Worm (Caenorhabditis elegans) whole organism, young adult: Measurements from ENCODE around the gene vap-2.

Experiments
- F22D6.2 ChIP-seq: sonication (generic microtip); optimal IDR thresholded peaks from 2 replicates; lab custom pipeline; 2016; ENCODE audit warnings: mild to moderate bottlenecking, missing genetic modification characterization, missing compliant biosample characterization
- ama-1 ChIP-seq, 3 experiments: fragments of 150-350 bp in 1 of 3; sonication (generic microtip) in 2 of 3; optimal IDR thresholded peaks; 2 replicates each; lab custom pipeline; 2014 to 2018; ENCODE audit warnings: missing biosample characterization in 2 of 3, missing genetic modification characterization in 2 of 3, missing genetic modification reagents in 2 of 3
- unc-62 ChIP-seq: fragments of 150-350 bp; optimal IDR thresholded peaks from 2 replicates; lab custom pipeline; 2014; ENCODE audit warnings: missing biosample characterization, missing genetic modification reagents, missing genetic modification characterization
- xnd-1 ChIP-seq: sonication (generic microtip); optimal IDR thresholded peaks from 2 replicates; lab custom pipeline; 2016; ENCODE audit warnings: missing genotype, missing genetic modification reagents, missing genetic modification characterization, missing compliant biosample characterization

ce11 chrX:10766966-10767644, 25.2 kb downstream of the vap-2 start:
- no peak for TF ChIP-seq F22D6.2
- no peak for TF ChIP-seq xnd-1 (tag; lab: Kevin White, UChicago)
- no peak for TF ChIP-seq ama-1 (optimal IDR thresholded peaks at IDR 0.05; lab: Kevin White, UChicago)
- TF ChIP-seq ama-1 (GFP tag; optimal IDR thresholded peaks at IDR 0.05; lab: Kevin White, UChicago): no peak
- TF ChIP-seq unc-62: no peak
